Worm (Caenorhabditis elegans) whole organism, late embryonic: ENCODE results near the gene wrn-1.

ENCODE experiments used
- K02D7.2 ChIP-seq: sonication (generic microtip); optimal IDR thresholded peaks from 2 replicates; lab custom pipeline; 2017; ENCODE audit warnings: mild to moderate bottlenecking, missing genetic modification characterization, missing compliant biosample characterization
- che-1 ChIP-seq: sonication (generic microtip); optimal IDR thresholded peaks from 2 replicates; lab custom pipeline; 2016; ENCODE audit warnings: mild to moderate bottlenecking, missing genetic modification characterization, missing compliant biosample characterization
- dmd-4 ChIP-seq: sonication (generic microtip); optimal IDR thresholded peaks from 2 replicates; lab custom pipeline; 2016; ENCODE audit warnings: borderline replicate concordance, missing genetic modification characterization, missing compliant biosample characterization
- dve-1 ChIP-seq: sonication (generic microtip); optimal IDR thresholded peaks from 2 replicates; lab custom pipeline; 2017; ENCODE audit warnings: antibody characterized with exemption, mild to moderate bottlenecking, missing genetic modification characterization, missing compliant biosample characterization
- eyg-1 ChIP-seq: sonication (generic microtip); optimal IDR thresholded peaks from 2 replicates; lab custom pipeline; 2016; ENCODE audit warnings: missing genotype, missing genetic modification characterization, missing compliant biosample characterization
- fkh-6 ChIP-seq: sonication (generic microtip); optimal IDR thresholded peaks from 2 replicates; lab custom pipeline; 2016; ENCODE audit warnings: missing genetic modification characterization, missing compliant biosample characterization
- hlh-6 ChIP-seq: sonication (generic microtip); optimal IDR thresholded peaks from 2 replicates; lab custom pipeline; 2016; ENCODE audit warnings: missing genotype, missing genetic modification characterization, missing compliant biosample characterization
- nfya-1 ChIP-seq: sonication (generic microtip); optimal IDR thresholded peaks from 2 replicates; lab custom pipeline; 2017; ENCODE audit warnings: missing genetic modification characterization, mild to moderate bottlenecking, missing compliant biosample characterization, antibody characterized with exemption, moderate library complexity
- sox-2 ChIP-seq: fragments of 200-800 bp; sonication (Bioruptor generic); IDR thresholded peaks from 2 replicates; pipeline ENCODE4 v1.3.6; 2022; ENCODE audit warnings: missing genetic modification reagents, missing genetic modification characterization, missing compliant biosample characterization

- no peak for TF ChIP-seq K02D7.2 (tag; lab: Kevin White, UChicago)
- TF ChIP-seq eyg-1 (tag; lab: Kevin White, UChicago) = no peak
- TF ChIP-seq hlh-6 = no peak
- TF ChIP-seq dve-1 (tag; lab: Kevin White, UChicago) = no peak
- TF ChIP-seq fkh-6 (tag; lab: Kevin White, UChicago) = no peak
- no peak for TF ChIP-seq dmd-4 (tag; lab: Kevin White, UChicago)
- TF ChIP-seq che-1 = no peak
- TF ChIP-seq sox-2 = no peak
- no peak for TF ChIP-seq nfya-1 (tag; lab: Kevin White, UChicago)
Observed at ce11 chrII:6558887-6559286, 4.1 kb downstream of the wrn-1 start.
